Worm (Caenorhabditis elegans) whole organism, L2 larva: ENCODE results near the gene atad-3.
"Not testable (repeated sequence)": the region's sequence is repeated elsewhere in the genome, so short reads cannot be mapped to it uniquely, and the experiment has no call there.

ENCODE experiments used
- C34F6.9 ChIP-seq: fragments of 150-350 bp; optimal IDR thresholded peaks from 2 replicates; lab custom pipeline; 2014; ENCODE audit warnings: missing biosample characterization, missing genetic modification characterization
- F13H6.1 ChIP-seq: sonication (generic microtip); optimal IDR thresholded peaks from 2 replicates; lab custom pipeline; 2016; ENCODE audit warnings: missing genetic modification characterization, missing compliant biosample characterization
- R02D3.7 ChIP-seq: fragments of 150-350 bp; optimal IDR thresholded peaks from 2 replicates; lab custom pipeline; 2014; ENCODE audit warnings: missing biosample characterization, missing genetic modification characterization
- Y55F3AM.14 ChIP-seq: fragments of 200-800 bp; sonication (Bioruptor generic); optimal IDR thresholded peaks from 2 replicates; lab custom pipeline; 2018; ENCODE audit warnings: mild to moderate bottlenecking, missing genetic modification characterization, missing compliant biosample characterization
- ZK546.5 ChIP-seq: sonication (generic microtip); optimal IDR thresholded peaks from 2 replicates; lab custom pipeline; 2017; ENCODE audit warnings: missing biosample characterization, missing genetic modification characterization
- ama-1 ChIP-seq: fragments of 150-350 bp; optimal IDR thresholded peaks from 2 replicates; lab custom pipeline; 2018; ENCODE audit warnings: inconsistent platforms
- blmp-1 ChIP-seq: sonication (generic microtip); optimal IDR thresholded peaks from 2 replicates; lab custom pipeline; 2017; ENCODE audit warnings: missing genetic modification characterization, mild to moderate bottlenecking, missing compliant biosample characterization, antibody characterized with exemption, moderate library complexity; ENCODE audit not compliant: insufficient read depth
- ceh-82 ChIP-seq: fragments of 150-350 bp; optimal IDR thresholded peaks from 2 replicates; lab custom pipeline; 2014; ENCODE audit warnings: missing biosample characterization, missing genetic modification characterization
- crh-2 ChIP-seq: sonication (generic microtip); optimal IDR thresholded peaks from 2 replicates; lab custom pipeline; 2017; ENCODE audit warnings: missing biosample characterization, missing genetic modification characterization
- dmd-4 ChIP-seq: sonication (generic microtip); optimal IDR thresholded peaks from 2 replicates; lab custom pipeline; 2017; ENCODE audit warnings: missing biosample characterization, missing genetic modification characterization
- egl-27 ChIP-seq: sonication (generic microtip); optimal IDR thresholded peaks from 3 replicates; lab custom pipeline; 2017; ENCODE audit warnings: missing biosample characterization, missing genetic modification reagents, missing genetic modification characterization
- elt-3 ChIP-seq: sonication (generic microtip); optimal IDR thresholded peaks from 2 replicates; lab custom pipeline; 2017; ENCODE audit warnings: missing biosample characterization, missing genetic modification characterization
- fos-1 ChIP-seq: fragments of 150-350 bp; optimal IDR thresholded peaks from 2 replicates; lab custom pipeline; 2014; ENCODE audit warnings: missing biosample characterization, missing genetic modification characterization
- lin-13 ChIP-seq: fragments of 150-350 bp; optimal IDR thresholded peaks from 2 replicates; lab custom pipeline; 2014; ENCODE audit warnings: missing biosample characterization, missing genetic modification reagents, missing genetic modification characterization
- lin-39 ChIP-seq: fragments of 150-350 bp; optimal IDR thresholded peaks from 2 replicates; lab custom pipeline; 2014; ENCODE audit warnings: missing biosample characterization, missing genetic modification reagents, missing genetic modification characterization
- lsy-2 ChIP-seq, 2 experiments: fragments of 150-350 bp in 1 of 2; sonication (generic microtip) in 1 of 2; optimal IDR thresholded peaks; 2 replicates each; lab custom pipeline; 2014 to 2017; ENCODE audit warnings: missing biosample characterization in 2 of 2, missing genetic modification characterization in 2 of 2
- mab-5 ChIP-seq: fragments of 150-350 bp; optimal IDR thresholded peaks from 2 replicates; lab custom pipeline; 2014; ENCODE audit warnings: missing biosample characterization, missing genetic modification characterization
- mbf-1 ChIP-seq: sonication (generic microtip); optimal IDR thresholded peaks from 2 replicates; lab custom pipeline; 2017; ENCODE audit warnings: missing biosample characterization, missing genetic modification characterization
- mdl-1 ChIP-seq, 2 experiments: fragments of 150-350 bp in 1 of 2; sonication (generic microtip) in 1 of 2; optimal IDR thresholded peaks; 2 replicates each; lab custom pipeline; 2017; ENCODE audit warnings: missing biosample characterization in 2 of 2, missing genetic modification characterization in 2 of 2
- nhr-11 ChIP-seq: fragments of 150-350 bp; optimal IDR thresholded peaks from 2 replicates; lab custom pipeline; 2014; ENCODE audit warnings: missing biosample characterization, missing genetic modification characterization
- nhr-12 ChIP-seq: fragments of 150-350 bp; optimal IDR thresholded peaks from 2 replicates; lab custom pipeline; 2014; ENCODE audit warnings: missing biosample characterization, missing genetic modification characterization
- nhr-129 ChIP-seq: fragments of 150-350 bp; optimal IDR thresholded peaks from 2 replicates; lab custom pipeline; 2014; ENCODE audit warnings: missing biosample characterization, missing genetic modification characterization
- nhr-21 ChIP-seq: fragments of 150-350 bp; optimal IDR thresholded peaks from 2 replicates; lab custom pipeline; 2014; ENCODE audit warnings: missing biosample characterization, missing genetic modification characterization
- nhr-25 ChIP-seq: fragments of 150-350 bp; sonication (generic microtip); optimal IDR thresholded peaks from 3 replicates; lab custom pipeline; 2014; ENCODE audit warnings: missing biosample characterization, missing genetic modification characterization
- nhr-6 ChIP-seq: fragments of 150-350 bp; optimal IDR thresholded peaks from 2 replicates; lab custom pipeline; 2014; ENCODE audit warnings: missing biosample characterization, missing genetic modification characterization
- nhr-77 ChIP-seq: fragments of 150-350 bp; optimal IDR thresholded peaks from 2 replicates; lab custom pipeline; 2014; ENCODE audit warnings: missing biosample characterization, missing genetic modification characterization
- peb-1 ChIP-seq: fragments of 150-350 bp; optimal IDR thresholded peaks from 2 replicates; lab custom pipeline; 2014; ENCODE audit warnings: missing biosample characterization, missing genetic modification characterization
- sem-4 ChIP-seq: fragments of 150-350 bp; optimal IDR thresholded peaks from 2 replicates; lab custom pipeline; 2014; ENCODE audit warnings: missing biosample characterization, missing genetic modification reagents, missing genetic modification characterization
- sma-9 ChIP-seq, 2 experiments: fragments of 150-350 bp in 1 of 2; sonication (generic microtip) in 1 of 2; optimal IDR thresholded peaks; 2 replicates each; lab custom pipeline; 2014 to 2016; ENCODE audit warnings: missing genetic modification characterization in 2 of 2, mild to moderate bottlenecking in 1 of 2, missing biosample characterization in 1 of 2, missing compliant biosample characterization in 1 of 2, missing genetic modification reagents in 1 of 2, moderate library complexity in 1 of 2
- unc-39 ChIP-seq: fragments of 150-350 bp; optimal IDR thresholded peaks from 2 replicates; lab custom pipeline; 2014; ENCODE audit warnings: missing biosample characterization, missing genetic modification characterization
- unc-55 ChIP-seq: fragments of 150-350 bp; sonication (generic microtip); optimal IDR thresholded peaks from 3 replicates; lab custom pipeline; 2014; ENCODE audit warnings: missing biosample characterization, missing genetic modification reagents, missing genetic modification characterization
- unc-62 ChIP-seq: fragments of 150-350 bp; optimal IDR thresholded peaks from 2 replicates; lab custom pipeline; 2014; ENCODE audit warnings: missing biosample characterization, missing genetic modification reagents, missing genetic modification characterization
- zag-1 ChIP-seq: fragments of 150-350 bp; optimal IDR thresholded peaks from 2 replicates; lab custom pipeline; 2014; ENCODE audit warnings: missing biosample characterization, missing genetic modification characterization

The atad-3 gene

DNA sequence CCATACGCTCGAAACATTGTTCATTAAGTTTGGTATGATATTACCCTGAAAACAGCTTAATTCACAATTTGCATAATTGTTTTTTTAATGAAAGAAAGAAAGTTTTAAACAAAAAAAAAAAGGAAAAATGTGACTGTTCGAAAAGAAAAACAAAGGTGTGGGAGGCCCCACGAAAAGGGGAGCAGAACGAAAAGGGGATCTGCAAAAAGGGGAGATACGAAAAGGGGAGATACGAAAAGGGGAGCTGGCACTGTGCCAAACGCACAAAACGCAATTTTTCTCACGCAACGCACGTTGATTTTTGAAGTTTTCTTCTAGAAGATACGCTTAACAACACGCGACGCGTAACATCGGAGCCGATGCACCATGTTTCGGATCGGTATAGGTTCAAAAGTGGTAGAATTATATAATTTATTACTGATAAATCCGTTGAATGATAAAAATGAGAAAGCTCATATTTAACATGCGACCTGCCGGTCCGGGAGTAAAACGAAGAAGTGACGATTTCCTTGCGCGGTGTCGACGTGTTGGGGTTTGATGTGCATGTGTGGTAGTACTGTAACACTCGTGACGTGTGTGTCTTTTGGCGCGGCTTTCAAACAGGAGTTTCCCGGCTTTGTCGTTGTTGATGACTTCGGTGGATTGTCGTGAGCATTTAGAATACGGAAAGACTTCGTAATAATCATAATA is 1.1 kb upstream of the atad-3 start, which contains the start of gene nrde-2:
TSS of gene nrde-2 (minus strand) at position 45 of the 690 bp plus-strand sequence.
- TF ChIP-seq lin-39 (tag; lab: Kevin White, UChicago); blmp-1 (tag; lab: Kevin White, UChicago); unc-55: not testable (repeated sequence)

DNA sequence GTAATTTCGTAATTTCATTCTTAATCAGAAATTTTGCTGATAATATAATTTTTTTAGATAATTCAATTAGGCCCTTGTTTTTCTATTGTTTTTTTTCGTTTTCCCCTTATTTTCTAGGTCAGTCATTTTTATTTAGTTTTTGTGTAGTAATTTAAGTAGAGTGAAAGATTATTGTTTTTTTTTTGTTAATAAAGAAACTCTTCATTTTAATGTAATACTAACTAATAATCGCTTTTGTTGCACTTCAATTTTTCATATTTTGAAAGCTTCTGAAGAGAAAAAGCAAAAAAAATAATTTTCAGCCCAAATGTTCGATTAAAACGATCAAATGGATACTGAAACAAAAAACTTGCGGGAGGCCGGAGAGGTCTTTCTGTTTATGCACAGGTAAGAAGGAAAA is 2.2 kb downstream of the atad-3 start, which contains the start of gene F54B3.1:
TSS of gene F54B3.1 (plus strand) at position 301 of the 400 bp plus-strand sequence.
- TF ChIP-seq unc-39 (tag; lab: Kevin White, UChicago), result no peak
- TF ChIP-seq nhr-11, result no peak
- no peak for TF ChIP-seq ceh-82
- TF ChIP-seq lsy-2 (tag; optimal IDR thresholded peaks at IDR 0.05; lab: Kevin White, UChicago), result no peak
- no peak for TF ChIP-seq nhr-6
- no peak for TF ChIP-seq fos-1 (tag; lab: Kevin White, UChicago)
- TF ChIP-seq crh-2 (tag; lab: Kevin White, UChicago), result no peak
- TF ChIP-seq mab-5 (tag; lab: Kevin White, UChicago), result no peak
- TF ChIP-seq nhr-25 (tag; lab: Kevin White, UChicago), result no peak
- TF ChIP-seq sem-4, result no peak
- no peak for TF ChIP-seq dmd-4

DNA sequence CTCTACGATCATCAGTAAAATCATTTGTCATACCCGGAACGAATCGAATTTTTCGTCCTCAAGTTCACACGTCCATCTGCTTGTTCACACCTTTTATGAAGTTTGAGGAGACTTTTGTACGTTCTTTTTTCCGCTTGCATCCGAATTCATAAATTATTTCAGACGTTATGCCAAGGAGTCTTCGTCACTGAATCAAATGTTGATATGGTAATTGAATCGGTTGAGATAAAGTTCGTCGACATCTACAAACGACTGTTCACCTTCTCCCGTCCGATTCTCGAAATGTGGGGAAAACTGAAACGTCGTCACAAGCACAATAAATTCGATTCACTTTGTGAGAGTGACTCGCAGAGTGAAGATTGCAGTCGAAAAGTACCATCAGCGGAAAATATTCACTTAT is 3.3 kb downstream of the atad-3 start:
- TF ChIP-seq nhr-11, result no peak
- no peak for TF ChIP-seq nhr-12 (tag; lab: Kevin White, UChicago)
- no peak for TF ChIP-seq unc-62 (GFP tag; lab: Kevin White, UChicago)
- no peak for TF ChIP-seq lin-13 (GFP tag; lab: Kevin White, UChicago)
- TF ChIP-seq elt-3, result no peak
- no peak for TF ChIP-seq dmd-4
- TF ChIP-seq mab-5 (tag; lab: Kevin White, UChicago), result no peak
- TF ChIP-seq crh-2 (tag; lab: Kevin White, UChicago), result no peak
- TF ChIP-seq zag-1 (tag; lab: Kevin White, UChicago), result no peak
- TF ChIP-seq sma-9 (GFP tag; optimal IDR thresholded peaks at IDR 0.05; lab: Kevin White, UChicago), result no peak
- no peak for TF ChIP-seq sma-9 (tag; optimal IDR thresholded peaks at IDR 0.05; lab: Kevin White, UChicago)
- no peak for TF ChIP-seq nhr-21

DNA sequence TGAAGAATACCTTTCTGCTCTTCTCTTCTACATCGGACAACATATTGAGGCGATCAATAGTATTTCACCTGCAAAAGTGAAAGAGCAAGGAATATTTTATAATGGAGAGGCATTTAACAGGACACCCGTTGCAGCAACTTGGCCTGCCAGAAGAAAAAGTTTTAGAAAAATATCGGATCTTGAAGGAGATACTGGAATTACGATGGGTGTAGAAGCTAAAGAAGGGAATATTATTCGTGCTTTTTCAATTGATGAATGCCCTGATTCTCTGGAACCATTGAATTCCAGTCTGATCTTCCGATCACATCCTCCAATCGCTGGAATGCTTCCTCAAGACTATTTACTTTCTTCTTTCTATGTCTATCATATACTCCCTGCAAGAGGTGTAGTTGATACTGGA is 12.5 kb downstream of the atad-3 start:
- TF ChIP-seq nhr-11, result no peak
- TF ChIP-seq ama-1 (lab: Kevin White, UChicago), result no peak
- no peak for TF ChIP-seq nhr-12 (tag; lab: Kevin White, UChicago)

DNA sequence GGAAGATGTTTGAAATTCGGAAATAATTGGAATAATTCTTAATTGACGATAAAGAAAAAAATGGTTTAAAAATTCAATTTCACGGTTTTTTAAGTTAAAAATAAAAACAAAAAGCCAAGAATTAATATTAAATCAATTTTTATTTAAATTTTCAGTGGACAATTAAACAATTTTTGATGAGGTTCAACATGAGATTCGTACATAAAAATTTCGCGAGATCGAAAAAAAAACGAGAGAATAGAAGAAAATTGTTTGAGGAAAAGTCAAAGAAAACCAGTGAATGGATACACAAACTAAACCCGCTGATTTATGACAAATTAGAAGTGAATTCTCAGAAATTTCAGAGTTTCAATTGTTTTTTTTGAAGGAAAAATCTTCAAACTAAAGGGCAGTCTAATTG is 21.3 kb downstream of the atad-3 start, which contains the start of gene F54B3.2:
TSS of gene F54B3.2 (minus strand) at position 101 of the 400 bp plus-strand sequence.
- no peak for TF ChIP-seq mbf-1 (tag; lab: Kevin White, UChicago)
- TF ChIP-seq lin-39 (tag; lab: Kevin White, UChicago), result no peak
- no peak for TF ChIP-seq egl-27 (tag; lab: Kevin White, UChicago)
- TF ChIP-seq unc-39 (tag; lab: Kevin White, UChicago), result no peak
- TF ChIP-seq zag-1 (tag; lab: Kevin White, UChicago), result no peak
- no peak for TF ChIP-seq R02D3.7 (tag; lab: Kevin White, UChicago)
- no peak for TF ChIP-seq ceh-82
- TF ChIP-seq ZK546.5, result no peak
- no peak for TF ChIP-seq mab-5 (tag; lab: Kevin White, UChicago)
- TF ChIP-seq nhr-11, result no peak
- no peak for TF ChIP-seq peb-1
- TF ChIP-seq C34F6.9 (tag; lab: Kevin White, UChicago), result no peak
- TF ChIP-seq nhr-21, result no peak
- TF ChIP-seq nhr-129 (tag; lab: Kevin White, UChicago), result no peak

DNA sequence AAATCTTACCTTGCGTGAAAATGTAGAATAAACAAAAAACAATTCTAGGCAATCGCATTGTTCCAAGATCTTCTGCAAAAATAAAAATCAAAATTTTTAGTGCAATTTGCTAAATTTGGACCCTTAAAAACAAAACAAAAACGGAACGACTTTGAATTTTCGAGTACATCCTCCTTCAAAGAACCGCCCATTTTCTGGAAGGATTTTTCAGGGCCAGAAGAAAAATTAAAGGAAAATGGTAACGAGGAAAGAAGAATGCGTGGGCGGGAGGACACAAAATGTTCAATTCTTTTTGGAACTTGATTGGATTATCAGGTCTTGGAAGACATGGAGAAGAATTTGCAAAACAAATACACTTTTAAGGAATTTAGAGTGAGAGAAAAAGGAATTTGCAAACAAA is 22.3 kb downstream of the atad-3 start, which contains the start of gene F54B3.4:
TSS of gene F54B3.4 (minus strand) at position 101 of the 400 bp plus-strand sequence.
- TF ChIP-seq peb-1 (no peak), sem-4 (no peak), lin-13 (GFP tag; lab: Kevin White, UChicago) (no peak), nhr-25 (tag; lab: Kevin White, UChicago) (no peak), fos-1 (tag; lab: Kevin White, UChicago) (no peak), nhr-77 (tag; lab: Kevin White, UChicago) (no peak), F13H6.1 (no peak), dmd-4 (no peak), unc-55 (no peak), mdl-1 (tag; optimal IDR thresholded peaks at IDR 0.05; lab: Kevin White, UChicago) (no peak), mbf-1 (tag; lab: Kevin White, UChicago) (no peak), ZK546.5 (no peak), egl-27 (tag; lab: Kevin White, UChicago) (no peak), Y55F3AM.14 (GFP tag; lab: Kevin White, UChicago) (no peak)
